Worm (Caenorhabditis elegans): ENCODE measurements around the gene Y6E2A.7.

The Y6E2A.7 gene

ce11 chrV:15766122-15766594 is 46.5 kb downstream of the Y6E2A.7 start, which contains the start of the genes haf-3 and F57A10.2 (continued):
- peak; percentile 4 for TF ChIP-seq ceh-34 (tag; optimal IDR thresholded peaks at IDR 0.05)
- TF ChIP-seq K09A11.1 (tag; optimal IDR thresholded peaks at IDR 0.05; ENCODE audit: insufficient read depth), result no peak
- no peak for TF ChIP-seq elt-4 (tag; optimal IDR thresholded peaks at IDR 0.05)
- no peak for TF ChIP-seq tbx-7 (tag; optimal IDR thresholded peaks at IDR 0.05)
- no peak for TF ChIP-seq ceh-22 (tag; optimal IDR thresholded peaks at IDR 0.05)
- TF ChIP-seq fkh-10 (GFP tag; optimal IDR thresholded peaks at IDR 0.05), result no peak
- TF ChIP-seq pag-3 (tag; optimal IDR thresholded peaks at IDR 0.05; ENCODE audit: borderline replicate concordance), result no peak
- no peak for TF ChIP-seq C08G9.2 (tag; optimal IDR thresholded peaks at IDR 0.05)
- TF ChIP-seq pha-2 (tag; optimal IDR thresholded peaks at IDR 0.05), result no peak
- TF ChIP-seq nfya-1 (tag; optimal IDR thresholded peaks at IDR 0.05), result peak; percentile 77
- TF ChIP-seq fkh-6 (tag; optimal IDR thresholded peaks at IDR 0.05), result no peak
- no peak for TF ChIP-seq ceh-9 (tag; optimal IDR thresholded peaks at IDR 0.05)
- TF ChIP-seq unc-42 (tag; optimal IDR thresholded peaks at IDR 0.05), result peak; percentile 76
- no peak for TF ChIP-seq zip-5 (tag; optimal IDR thresholded peaks at IDR 0.05)
- no peak for TF ChIP-seq pqm-1 (tag; optimal IDR thresholded peaks at IDR 0.05)
- peak; percentile 7 for TF ChIP-seq hlh-30 (tag; optimal IDR thresholded peaks at IDR 0.05; ENCODE audit: insufficient read depth)
- no peak for TF ChIP-seq fax-1 (tag; optimal IDR thresholded peaks at IDR 0.05)
- TF ChIP-seq mec-3 (tag; optimal IDR thresholded peaks at IDR 0.05; ENCODE audit: borderline replicate concordance), result no peak
- TF ChIP-seq ttx-3 (tag; optimal IDR thresholded peaks at IDR 0.05), result peak; percentile 2
- no peak for TF ChIP-seq madf-2 (tag; optimal IDR thresholded peaks at IDR 0.05)
- no peak for TF ChIP-seq syd-9 (tag; optimal IDR thresholded peaks at IDR 0.05)
- no peak for TF ChIP-seq hlh-15 (tag; optimal IDR thresholded peaks at IDR 0.05)

- TF ChIP-seq ceh-45 (GFP tag; IDR thresholded peaks at IDR 0.05), result 0 out of 2 replicates have a peak, but pooled peaks have one; percentile 37
Measured at ce11 chrV:15767385-15767784, 47.7 kb downstream of the Y6E2A.7 start.

DNA sequence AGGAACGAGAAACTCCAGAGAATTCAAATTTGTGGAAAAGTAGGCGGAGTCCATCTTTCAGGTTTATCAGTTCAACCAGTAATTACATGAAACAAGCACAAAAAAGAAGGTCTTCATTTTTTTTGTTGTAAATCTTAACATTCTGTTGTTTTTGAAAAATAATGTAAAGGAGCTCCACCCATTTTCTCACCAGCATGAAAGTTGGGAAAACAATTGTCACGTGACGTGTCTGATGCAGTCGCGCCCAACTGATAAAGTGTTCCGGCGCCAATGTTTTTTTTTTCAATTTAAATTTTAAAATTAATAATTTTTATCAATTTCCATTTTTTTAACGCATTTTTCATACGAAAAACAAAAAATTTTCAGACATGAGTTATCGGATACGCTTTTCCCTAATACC is 49.4 kb downstream of the Y6E2A.7 start, which contains the start of gene F57A10.4:
Gene F57A10.4 (plus strand): TSS at position 367 of the 400 bp plus-strand sequence.
- no peak for TF ChIP-seq fkh-6 (tag; optimal IDR thresholded peaks at IDR 0.05)
- TF ChIP-seq hlh-6 (tag; optimal IDR thresholded peaks at IDR 0.05), result no peak
- no peak for TF ChIP-seq pat-9 (tag; optimal IDR thresholded peaks at IDR 0.05)
- no peak for TF ChIP-seq ceh-22 (tag; optimal IDR thresholded peaks at IDR 0.05)
- TF ChIP-seq tbx-7 (tag; optimal IDR thresholded peaks at IDR 0.05), result no peak
- TF ChIP-seq hlh-13 (GFP tag; optimal IDR thresholded peaks at IDR 0.05), result no peak
- no peak for TF ChIP-seq T23F11.4 (GFP tag; optimal IDR thresholded peaks at IDR 0.05)
- no peak for TF ChIP-seq ceh-31 (tag; optimal IDR thresholded peaks at IDR 0.05)
- no peak for TF ChIP-seq unc-3 (GFP tag; conservative IDR thresholded peaks at IDR 0.05)
- TF ChIP-seq unc-3 (tag; optimal IDR thresholded peaks at IDR 0.05), result no peak
- no peak for TF ChIP-seq pha-2 (tag; optimal IDR thresholded peaks at IDR 0.05)
- no peak for TF ChIP-seq ets-4 (tag; optimal IDR thresholded peaks at IDR 0.05)
- no peak for TF ChIP-seq elt-4 (tag; optimal IDR thresholded peaks at IDR 0.05)
- no peak for TF ChIP-seq ceh-24 (tag; optimal IDR thresholded peaks at IDR 0.05)
- TF ChIP-seq ceh-18 (tag; optimal IDR thresholded peaks at IDR 0.05), result no peak
- TF ChIP-seq lim-6 (tag; optimal IDR thresholded peaks at IDR 0.05), result no peak
- TF ChIP-seq C38D4.7 (GFP tag; optimal IDR thresholded peaks at IDR 0.05), result no peak
- TF ChIP-seq ceh-19 (GFP tag; optimal IDR thresholded peaks at IDR 0.05), result no peak
- no peak for TF ChIP-seq lin-11 (tag; optimal IDR thresholded peaks at IDR 0.05)
- TF ChIP-seq pros-1 (tag; optimal IDR thresholded peaks at IDR 0.05), result no peak
- no peak for TF ChIP-seq syd-9 (tag; optimal IDR thresholded peaks at IDR 0.05)

All from whole organism, late embryonic.